Worm (Caenorhabditis elegans) whole organism, midembryonic: ENCODE data around the gene F53E10.1.

ENCODE experiments used
- T22C8.4 ChIP-seq: fragments of 200-800 bp; sonication (Bioruptor generic); IDR thresholded peaks from 2 replicates; pipeline ENCODE4 v1.3.6; 2022; ENCODE audit warnings: missing genetic modification characterization, missing compliant biosample characterization
- cog-1 ChIP-seq: sonication (generic microtip); optimal IDR thresholded peaks from 2 replicates; lab custom pipeline; 2016; ENCODE audit warnings: missing genetic modification characterization, missing compliant biosample characterization
- flt-1 ChIP-seq: fragments of 200-800 bp; sonication (Bioruptor generic); IDR thresholded peaks from 2 replicates; pipeline ENCODE4 v1.3.6; 2022; ENCODE audit warnings: missing genetic modification characterization, missing compliant biosample characterization
- klf-2 ChIP-seq: fragments of 200-800 bp; sonication (Bioruptor generic); conservative IDR thresholded peaks from 2 replicates; pipeline ENCODE4 v1.3.6; 2022; ENCODE audit warnings: missing genetic modification reagents, missing genetic modification characterization, missing compliant biosample characterization
- med-1 ChIP-seq: sonication (generic microtip); optimal IDR thresholded peaks from 2 replicates; lab custom pipeline; 2017; ENCODE audit warnings: missing genetic modification characterization, mild to moderate bottlenecking, missing compliant biosample characterization, antibody characterized with exemption, missing genetic modification reagents; ENCODE audit not compliant: insufficient read depth
- ref-1 ChIP-seq: fragments of 200-800 bp; sonication (Bioruptor generic); conservative IDR thresholded peaks from 2 replicates; pipeline ENCODE4 v1.3.6; 2022; ENCODE audit warnings: missing genetic modification reagents, missing genetic modification characterization, missing compliant biosample characterization
- tab-1 ChIP-seq: fragments of 200-800 bp; sonication (Bioruptor generic); IDR thresholded peaks from 2 replicates; pipeline ENCODE4 v1.3.6; 2022; ENCODE audit warnings: missing genetic modification characterization, missing compliant biosample characterization
- ztf-23 ChIP-seq: fragments of 200-800 bp; sonication (Bioruptor generic); IDR thresholded peaks from 2 replicates; pipeline ENCODE4 v1.3.6; 2022; ENCODE audit warnings: missing genetic modification reagents, missing genetic modification characterization, missing compliant biosample characterization
- ztf-29 ChIP-seq: fragments of 200-800 bp; sonication (Bioruptor generic); IDR thresholded peaks from 2 replicates; pipeline ENCODE4 v1.3.6; 2022; ENCODE audit warnings: missing genetic modification reagents, missing genetic modification characterization, missing compliant biosample characterization

DNA sequence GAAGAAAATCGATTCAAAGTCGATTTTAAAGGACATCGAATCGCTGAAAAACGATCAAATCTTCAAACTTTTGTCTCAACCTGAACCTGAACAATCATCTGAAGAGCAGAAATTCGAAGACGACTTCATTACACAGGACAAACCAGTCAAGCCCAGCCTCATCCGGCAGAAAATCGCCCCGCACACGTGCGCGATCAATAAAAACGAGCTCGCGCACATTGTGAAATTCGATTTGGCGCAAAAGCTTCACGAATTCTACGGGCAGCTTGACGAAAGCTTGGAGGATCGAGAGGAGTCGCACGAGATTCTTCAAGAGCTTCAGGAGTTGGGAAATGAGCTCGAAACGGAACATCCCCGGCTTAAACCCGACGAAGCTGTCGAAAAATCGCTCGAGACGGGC, 23.9 kb downstream of the F53E10.1 start, which contains the start of gene W02H5.2:
- TF ChIP-seq ztf-23 (GFP tag; lab: Robert Waterston, UW): no peak
- TF ChIP-seq ztf-29 (GFP tag; lab: Robert Waterston, UW): no peak
- TF ChIP-seq med-1 (GFP tag; lab: Kevin White, UChicago): no peak
- TF ChIP-seq flt-1: no peak
- no peak for TF ChIP-seq tab-1 (GFP tag; lab: Robert Waterston, UW)
- no peak for TF ChIP-seq ref-1 (GFP tag; lab: Robert Waterston, UW)
- no peak for TF ChIP-seq cog-1 (tag; lab: Kevin White, UChicago)
- TF ChIP-seq klf-2 (GFP tag; lab: Robert Waterston, UW): no peak
- TF ChIP-seq T22C8.4: no peak
